Fruit fly (Drosophila melanogaster): ENCODE measurements around the gene RPA2.

RPA2 gene

dm6 chr2L:20881353-20882079 lies 44.4 kb downstream of the RPA2 start (continued):
- TF ChIP-seq sna (GFP tag; IDR thresholded peaks at IDR 0.05; ENCODE audit: partially characterized antibody) (no peak), knrl (GFP tag; IDR thresholded peaks at IDR 0.05; ENCODE audit: partially characterized antibody) (no peak), CG33213 (GFP tag; optimal IDR thresholded peaks at IDR 0.05) (peak; percentile 2), CG7271 (tag; optimal IDR thresholded peaks at IDR 0.05) (no peak), CG7372 (GFP tag; IDR thresholded peaks at IDR 0.05) (no peak), crc (GFP tag; optimal IDR thresholded peaks at IDR 0.05) (no peak), CG31441 (GFP tag; IDR thresholded peaks at IDR 0.05) (peak; percentile 40; the same call in 1 of the 2 replicates), sisA (GFP tag; IDR thresholded peaks at IDR 0.05) (peak; percentile 55), stwl (tag; optimal IDR thresholded peaks at IDR 0.05) (no peak), CG8359 (GFP tag; optimal IDR thresholded peaks at IDR 0.05; ENCODE audit: borderline replicate concordance) (no peak), abd-A (tag; optimal IDR thresholded peaks at IDR 0.05) (no peak), fru (optimal IDR thresholded peaks at IDR 0.05) (no peak), nau (GFP tag; optimal IDR thresholded peaks at IDR 0.05) (no peak), Taf1 (GFP tag; IDR thresholded peaks at IDR 0.05) (peak; percentile 76), CG9932 (GFP tag; IDR thresholded peaks at IDR 0.05) (peak; percentile 84), GATAe (GFP tag; conservative IDR thresholded peaks at IDR 0.05) (no peak), bowl (GFP tag; IDR thresholded peaks at IDR 0.05) (no peak), CG14965 (GFP tag; optimal IDR thresholded peaks at IDR 0.05; ENCODE audit: borderline replicate concordance) (no peak), CG12104 (GFP tag; optimal IDR thresholded peaks at IDR 0.05) (no peak), CG11504 (tag; optimal IDR thresholded peaks at IDR 0.05) (no peak), Poxn (GFP tag; IDR thresholded peaks at IDR 0.05) (peak; percentile 54; the same call in 1 of the 2 replicates), fu2 (GFP tag; optimal IDR thresholded peaks at IDR 0.05) (peak; percentile 54), BEAF-32 (GFP tag; optimal IDR thresholded peaks at IDR 0.05) (no peak), esg (GFP tag; conservative IDR thresholded peaks at IDR 0.05) (peak; percentile 52), CG2889 (GFP tag; IDR thresholded peaks at IDR 0.05) (no peak), Fer2 (tag; optimal IDR thresholded peaks at IDR 0.05) (no peak), Sin3A (optimal IDR thresholded peaks at IDR 0.05) (no peak), Xbp1 (GFP tag; optimal IDR thresholded peaks at IDR 0.05) (peak; percentile 50), eyg (GFP tag; optimal IDR thresholded peaks at IDR 0.05) (peak; percentile 5), CG12219 (GFP tag; optimal IDR thresholded peaks at IDR 0.05) (no peak), CG12659 (GFP tag; optimal IDR thresholded peaks at IDR 0.05) (peak; percentile 41), CG3995 (GFP tag; optimal IDR thresholded peaks at IDR 0.05) (no peak), nmo (GFP tag; optimal IDR thresholded peaks at IDR 0.05) (no peak), wek (GFP tag; optimal IDR thresholded peaks at IDR 0.05) (peak; percentile 19), ash1 (GFP tag; optimal IDR thresholded peaks at IDR 0.05) (no peak), CG1233 (GFP tag; optimal IDR thresholded peaks at IDR 0.05) (no peak), CG13287 (GFP tag; IDR thresholded peaks at IDR 0.05; ENCODE audit: partially characterized antibody) (no peak), Hmx (GFP tag; optimal IDR thresholded peaks at IDR 0.05) (no peak), zen (tag; optimal IDR thresholded peaks at IDR 0.05) (no peak), Mes4 (GFP tag; optimal IDR thresholded peaks at IDR 0.05) (no peak), gt (GFP tag; IDR thresholded peaks at IDR 0.05) (no peak), CG12071 (GFP tag; optimal IDR thresholded peaks at IDR 0.05) (no peak), MESR4 (GFP tag; optimal IDR thresholded peaks at IDR 0.05) (no peak), Dek (tag; optimal IDR thresholded peaks at IDR 0.05) (peak; percentile 31), CG9215 (GFP tag; IDR thresholded peaks at IDR 0.05) (no peak), CG15073 (GFP tag; optimal IDR thresholded peaks at IDR 0.05) (no peak), Nf-YC (tag; optimal IDR thresholded peaks at IDR 0.05) (no peak), CG32532 (GFP tag; IDR thresholded peaks at IDR 0.05) (peak; percentile 89), CG3281 (GFP tag; optimal IDR thresholded peaks at IDR 0.05) (peak; percentile 65), CG7745 (tag; optimal IDR thresholded peaks at IDR 0.05) (no peak)
